Fruit fly (Drosophila melanogaster) whole organism, pupa: ENCODE measurements around the gene CG4267.

Source experiments
- CG10348 ChIP-seq: fragments of 200-800 bp; sonication (Bioruptor generic); IDR thresholded peaks from 2 replicates; pipeline ENCODE4 v1.3.6; 2022; ENCODE audit warnings: missing biosample characterization, missing genetic modification characterization
- CG12605 ChIP-seq: fragments of 200-800 bp; sonication (Bioruptor generic); IDR thresholded peaks from 2 replicates; pipeline ENCODE4 v1.3.6; 2022; ENCODE audit warnings: missing biosample characterization, missing genetic modification characterization
- CG13204 ChIP-seq: fragments of 200-800 bp; sonication (Bioruptor generic); optimal IDR thresholded peaks from 2 replicates; lab custom pipeline; 2018; ENCODE audit warnings: missing biosample characterization, mild to moderate bottlenecking, missing genetic modification characterization, moderate library complexity
- CG14655 ChIP-seq: fragments of 200-800 bp; sonication (Bioruptor generic); optimal IDR thresholded peaks from 3 replicates; lab custom pipeline; 2017; ENCODE audit warnings: mild to moderate bottlenecking, missing biosample characterization, missing genetic modification reagents, missing genetic modification characterization
- CG15710 ChIP-seq: fragments of 200-800 bp; sonication (Bioruptor generic); optimal IDR thresholded peaks from 2 replicates; lab custom pipeline; 2018; ENCODE audit warnings: missing biosample characterization, mild to moderate bottlenecking, missing genetic modification characterization, moderate library complexity
- CG17806 ChIP-seq: fragments of 200-800 bp; sonication (Bioruptor generic); optimal IDR thresholded peaks from 2 replicates; lab custom pipeline; 2018; ENCODE audit warnings: missing biosample characterization, mild to moderate bottlenecking, missing genetic modification characterization, moderate library complexity
- CG32121 ChIP-seq: fragments of 200-800 bp; sonication (Bioruptor generic); IDR thresholded peaks from 2 replicates; pipeline ENCODE4 v1.3.6; 2022; ENCODE audit warnings: missing biosample characterization, missing genetic modification characterization
- CG34367 ChIP-seq: fragments of 200-800 bp; sonication (Bioruptor generic); optimal IDR thresholded peaks from 2 replicates; lab custom pipeline; 2018; ENCODE audit warnings: missing biosample characterization, mild to moderate bottlenecking, missing genetic modification characterization
- CG4496 ChIP-seq: fragments of 200-800 bp; sonication (Bioruptor generic); IDR thresholded peaks from 3 replicates; pipeline ENCODE4 v1.3.6; 2022; ENCODE audit warnings: missing biosample characterization, missing genetic modification characterization
- CG8159 ChIP-seq: fragments of 200-800 bp; sonication (Bioruptor generic); optimal IDR thresholded peaks from 3 replicates; lab custom pipeline; 2018; ENCODE audit warnings: missing biosample characterization, mild to moderate bottlenecking, missing genetic modification characterization, moderate library complexity
- CG8301 ChIP-seq: fragments of 200-800 bp; sonication (Bioruptor generic); optimal IDR thresholded peaks from 2 replicates; lab custom pipeline; 2018; ENCODE audit warnings: missing biosample characterization, mild to moderate bottlenecking, missing genetic modification characterization
- CG9948 ChIP-seq: fragments of 200-800 bp; sonication (Bioruptor generic); optimal IDR thresholded peaks from 2 replicates; lab custom pipeline; 2018; ENCODE audit warnings: missing biosample characterization, mild to moderate bottlenecking, missing genetic modification characterization, moderate library complexity
- D1 ChIP-seq: fragments of 200-800 bp; sonication (Bioruptor generic); optimal IDR thresholded peaks from 2 replicates; lab custom pipeline; 2018; ENCODE audit warnings: missing biosample characterization, mild to moderate bottlenecking, missing genetic modification characterization, moderate library complexity
- EcR ChIP-seq: fragments of 200-800 bp; sonication (Bioruptor generic); optimal IDR thresholded peaks from 3 replicates; lab custom pipeline; 2019; ENCODE audit warnings: missing biosample characterization, missing genetic modification characterization, mild to moderate bottlenecking, moderate library complexity, missing genetic modification reagents
- Ets98B ChIP-seq: fragments of 200-800 bp; sonication (Bioruptor generic); IDR thresholded peaks from 2 replicates; pipeline ENCODE4 v1.3.6; 2022; ENCODE audit warnings: missing biosample characterization, missing genetic modification characterization
- Pif1A ChIP-seq: fragments of 200-800 bp; sonication (Bioruptor generic); optimal IDR thresholded peaks from 3 replicates; lab custom pipeline; 2016; ENCODE audit warnings: missing biosample characterization, missing genetic modification characterization
- Pif1B ChIP-seq: fragments of 200-800 bp; sonication (Bioruptor generic); optimal IDR thresholded peaks from 3 replicates; lab custom pipeline; 2016; ENCODE audit warnings: missing biosample characterization, missing genetic modification characterization
- Snoo ChIP-seq: fragments of 200-800 bp; sonication (Bioruptor generic); optimal IDR thresholded peaks from 3 replicates; lab custom pipeline; 2017; ENCODE audit warnings: missing biosample characterization, mild to moderate bottlenecking, missing genetic modification characterization, inconsistent platforms
- fd96Ca ChIP-seq: fragments of 200-800 bp; sonication (Bioruptor generic); IDR thresholded peaks from 3 replicates; pipeline ENCODE4 v1.3.6; 2022; ENCODE audit warnings: missing biosample characterization, missing genetic modification characterization
- gl ChIP-seq: fragments of 200-800 bp; sonication (Bioruptor generic); optimal IDR thresholded peaks from 2 replicates; lab custom pipeline; 2018; ENCODE audit warnings: missing biosample characterization, mild to moderate bottlenecking, missing genetic modification characterization
- rn ChIP-seq: fragments of 200-800 bp; sonication (Bioruptor generic); IDR thresholded peaks from 2 replicates; pipeline ENCODE4 v1.3.6; 2022; ENCODE audit warnings: missing biosample characterization, missing genetic modification characterization

Gene CG4267

DNA sequence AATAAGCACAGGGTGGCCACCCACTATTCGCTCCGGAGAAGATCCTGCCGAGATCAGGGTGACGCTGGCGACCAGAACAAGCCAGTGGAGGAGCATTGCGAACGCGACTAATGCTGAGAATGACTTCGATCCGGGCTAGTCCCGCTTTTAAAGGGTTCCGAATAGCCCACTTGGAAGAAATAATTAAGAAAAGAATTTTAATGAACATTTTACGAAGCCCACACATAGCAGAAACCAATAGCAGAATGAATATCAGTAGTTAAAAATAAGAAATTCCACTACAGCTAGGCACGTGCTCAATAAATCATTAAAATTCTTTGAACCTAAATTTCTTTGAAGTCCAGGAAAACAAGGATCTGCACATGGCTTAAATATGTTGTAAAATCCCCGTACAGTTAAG, 9.0 kb downstream of the CG4267 start, which contains the start of gene Ser12:
TSS of gene Ser12 (minus strand) at position 101 of the 400 bp plus-strand sequence.
- no peak for TF ChIP-seq CG34367 (tag; lab: Kevin White, UChicago)

- no peak for TF ChIP-seq CG9948 (tag; lab: Kevin White, UChicago)
- no peak for TF ChIP-seq CG4496 (GFP tag; lab: Robert Waterston, UW)
- TF ChIP-seq CG14655 (GFP tag; lab: Kevin White, UChicago): no peak
- no peak for TF ChIP-seq rn (GFP tag; lab: Robert Waterston, UW)
- TF ChIP-seq gl (tag; lab: Kevin White, UChicago): no peak
- no peak for TF ChIP-seq Pif1B (GFP tag; lab: Kevin White, UChicago)
- TF ChIP-seq CG13204 (GFP tag; lab: Kevin White, UChicago): no peak
- no peak for TF ChIP-seq CG34367 (tag; lab: Kevin White, UChicago)
- TF ChIP-seq CG12605 (GFP tag; lab: Robert Waterston, UW): no peak
- TF ChIP-seq Snoo: no peak
- no peak for TF ChIP-seq CG17806 (tag; lab: Kevin White, UChicago)
- TF ChIP-seq CG32121: no peak
- no peak for TF ChIP-seq CG8159 (tag; lab: Kevin White, UChicago)
- TF ChIP-seq CG15710 (tag; lab: Kevin White, UChicago): no peak
- TF ChIP-seq EcR (GFP tag; lab: Kevin White, UChicago): no peak
- TF ChIP-seq CG10348: no peak
- no peak for TF ChIP-seq fd96Ca (GFP tag; lab: Robert Waterston, UW)
- TF ChIP-seq, all 21 proteins: peak for 0
These were observed 10.1 kb downstream of the CG4267 start, which contains the start of gene CG17239 for dm6 chr2L:2252241-2252640. TSS of gene CG17239 (minus strand) at chr2L:2252341.

DNA sequence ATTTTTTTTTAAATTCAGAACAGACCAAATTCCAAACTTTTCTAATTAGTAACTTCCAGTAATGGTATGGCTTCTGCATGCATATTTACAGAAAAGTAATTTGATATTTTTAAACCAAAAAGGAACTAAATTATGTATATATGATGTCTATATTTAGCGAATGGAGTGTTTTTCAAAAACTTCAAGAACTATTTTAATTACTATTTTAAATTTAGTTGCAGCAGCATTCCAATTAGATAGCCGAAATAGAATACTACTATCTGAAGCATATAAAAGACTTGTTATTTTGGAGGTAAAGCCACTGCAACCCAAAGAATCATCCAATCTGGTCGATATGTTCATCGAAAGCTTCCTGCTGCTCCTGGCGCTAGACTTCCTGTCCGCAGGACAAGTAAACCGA, 10.6 kb downstream of the CG4267 start, which contains the start of gene CG17234:
TSS of gene CG17234 (plus strand) at position 301 of the 400 bp plus-strand sequence.
- TF ChIP-seq D1 (tag; lab: Kevin White, UChicago) (no peak), CG8159 (tag; lab: Kevin White, UChicago) (no peak)

dm6 chr2L:2254950-2255349, 12.8 kb downstream of the CG4267 start, which contains the start of gene Send1:
TSS of gene Send1 (minus strand) at chr2L:2255050.
- TF ChIP-seq CG8159 (tag; lab: Kevin White, UChicago) (no peak), gl (tag; lab: Kevin White, UChicago) (no peak), EcR (GFP tag; lab: Kevin White, UChicago) (no peak), CG34367 (tag; lab: Kevin White, UChicago) (no peak), CG9948 (tag; lab: Kevin White, UChicago) (no peak), D1 (tag; lab: Kevin White, UChicago) (no peak), CG12605 (GFP tag; lab: Robert Waterston, UW) (no peak), Snoo (no peak), CG14655 (GFP tag; lab: Kevin White, UChicago) (no peak), CG4496 (GFP tag; lab: Robert Waterston, UW) (no peak), CG8301 (tag; lab: Kevin White, UChicago) (no peak), Pif1A (GFP tag; lab: Kevin White, UChicago) (no peak), rn (GFP tag; lab: Robert Waterston, UW) (no peak), Pif1B (GFP tag; lab: Kevin White, UChicago) (no peak), CG17806 (tag; lab: Kevin White, UChicago) (no peak), fd96Ca (GFP tag; lab: Robert Waterston, UW) (no peak)
- TF ChIP-seq, all 21 proteins: peak for 0

DNA sequence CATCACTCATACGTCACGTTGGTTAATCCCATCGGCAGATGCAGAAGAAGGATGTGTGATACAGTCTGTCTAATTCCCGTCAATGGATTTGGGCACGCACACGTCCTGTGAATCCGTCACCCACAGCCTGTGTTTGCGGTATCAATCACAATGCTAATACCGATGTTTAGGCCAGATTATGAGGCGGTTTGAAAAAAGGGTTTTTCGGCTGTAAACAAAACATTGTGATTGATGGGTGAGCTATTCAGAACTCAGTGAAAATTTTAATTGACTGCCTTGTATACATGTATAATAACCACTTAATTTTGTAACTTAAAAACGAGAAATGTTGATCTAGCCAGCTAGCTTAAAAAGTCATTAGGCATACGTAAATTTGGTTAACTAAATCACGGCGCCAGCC, 21.0 kb downstream of the CG4267 start, which contains the start of gene CG4270:
TSS of gene CG4270 (plus strand) at position 301 of the 400 bp plus-strand sequence.
- no peak for TF ChIP-seq fd96Ca (GFP tag; lab: Robert Waterston, UW)
- no peak for TF ChIP-seq rn (GFP tag; lab: Robert Waterston, UW)
- no peak for TF ChIP-seq CG13204 (GFP tag; lab: Kevin White, UChicago)
- TF ChIP-seq gl (tag; lab: Kevin White, UChicago): no peak
- no peak for TF ChIP-seq Snoo
- TF ChIP-seq CG8301 (tag; lab: Kevin White, UChicago): no peak
- no peak for TF ChIP-seq D1 (tag; lab: Kevin White, UChicago)
- no peak for TF ChIP-seq CG15710 (tag; lab: Kevin White, UChicago)
- no peak for TF ChIP-seq CG32121

dm6 chr2L:2265221-2265620, 23.0 kb downstream of the CG4267 start, which contains the start of gene CG34049:
TSS of gene CG34049 (minus strand) at chr2L:2265321.
- TF ChIP-seq rn (GFP tag; lab: Robert Waterston, UW): no peak
- no peak for TF ChIP-seq CG14655 (GFP tag; lab: Kevin White, UChicago)
- TF ChIP-seq CG10348: no peak

DNA sequence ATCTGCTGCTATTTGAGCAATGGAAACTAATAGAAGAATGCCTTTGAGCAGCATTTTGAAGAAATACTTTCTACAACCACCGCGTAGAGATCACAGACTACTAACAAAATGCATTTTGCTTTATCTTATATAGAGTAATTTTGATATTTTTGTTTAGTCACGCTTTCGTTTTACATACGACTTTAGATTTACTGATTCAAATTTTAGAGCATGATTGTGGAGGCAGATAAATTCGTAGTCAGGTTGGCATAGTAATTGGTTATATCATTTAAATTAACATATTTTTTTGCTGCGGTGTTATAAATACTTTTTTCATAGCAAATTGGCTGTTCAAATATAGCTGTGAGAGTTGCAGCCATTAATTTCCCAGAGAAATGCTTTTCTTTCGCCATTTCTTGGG, 26.9 kb downstream of the CG4267 start, which contains the start of gene CG17242:
TSS of gene CG17242 (minus strand) at position 101 of the 400 bp plus-strand sequence.
- TF ChIP-seq EcR (GFP tag; lab: Kevin White, UChicago) (no peak), D1 (tag; lab: Kevin White, UChicago) (no peak), Ets98B (GFP tag; lab: Robert Waterston, UW) (no peak), CG32121 (no peak), CG34367 (tag; lab: Kevin White, UChicago) (no peak), fd96Ca (GFP tag; lab: Robert Waterston, UW) (no peak), Snoo (no peak), CG13204 (GFP tag; lab: Kevin White, UChicago) (no peak), CG8159 (tag; lab: Kevin White, UChicago) (no peak), CG8301 (tag; lab: Kevin White, UChicago) (no peak), CG15710 (tag; lab: Kevin White, UChicago) (no peak), CG14655 (GFP tag; lab: Kevin White, UChicago) (no peak), CG12605 (GFP tag; lab: Robert Waterston, UW) (no peak), Pif1A (GFP tag; lab: Kevin White, UChicago) (no peak)
